Worm (Caenorhabditis elegans): ENCODE data around the gene C14A6.3.

C14A6.3 gene

ce11 chrV:18158172-18158571 lies 12.0 kb downstream of the C14A6.3 start:
- TF ChIP-seq saeg-2 (GFP tag; IDR thresholded peaks at IDR 0.05) (no peak), Y5F2A.4 (GFP tag; optimal IDR thresholded peaks at IDR 0.05) (no peak), set-16 (GFP tag; IDR thresholded peaks at IDR 0.05) (no peak), unc-62 (GFP tag; optimal IDR thresholded peaks at IDR 0.05 in 1 of 2) (peak in 1 of 2 experiments; percentile 97), unc-62 (tag; optimal IDR thresholded peaks at IDR 0.05) (no peak)

ce11 chrV:18161228-18161627 lies 15.1 kb downstream of the C14A6.3 start, which contains the start of gene C14A6.13:
TSS of gene C14A6.13 (minus strand) at chrV:18161328.
- no peak for TF ChIP-seq pha-4 (GFP tag; IDR thresholded peaks at IDR 0.05)
- no peak for TF ChIP-seq pha-4 (tag; optimal IDR thresholded peaks at IDR 0.05)
- TF ChIP-seq ztf-11 (tag; optimal IDR thresholded peaks at IDR 0.05), result no peak
- no peak for TF ChIP-seq hlh-11 (tag; optimal IDR thresholded peaks at IDR 0.05)
- no peak for TF ChIP-seq zip-2 (tag; optimal IDR thresholded peaks at IDR 0.05)

- TF ChIP-seq mdt-29 (GFP tag; IDR thresholded peaks at IDR 0.05), result no peak
- no peak for TF ChIP-seq ceh-44 (GFP tag; IDR thresholded peaks at IDR 0.05)
- no peak for TF ChIP-seq mep-1 (tag; optimal IDR thresholded peaks at IDR 0.05)
- no peak for TF ChIP-seq vab-7 (GFP tag; IDR thresholded peaks at IDR 0.05)
- no peak for TF ChIP-seq rbr-2 (tag; optimal IDR thresholded peaks at IDR 0.05)
- TF ChIP-seq F49E8.2 (tag; optimal IDR thresholded peaks at IDR 0.05; ENCODE audit: borderline replicate concordance), result no peak
- TF ChIP-seq lin-1 (GFP tag; IDR thresholded peaks at IDR 0.05), result no peak
- no peak for TF ChIP-seq daf-8 (GFP tag; IDR thresholded peaks at IDR 0.05)
- no peak for TF ChIP-seq ZK337.2 (GFP tag; IDR thresholded peaks at IDR 0.05)
- TF ChIP-seq pha-4 (GFP tag; IDR thresholded peaks at IDR 0.05), result no peak
- no peak for TF ChIP-seq pha-4 (tag; optimal IDR thresholded peaks at IDR 0.05)
- no peak for TF ChIP-seq nhr-6 (tag; optimal IDR thresholded peaks at IDR 0.05)
- no peak for TF ChIP-seq T20F7.1 (GFP tag; optimal IDR thresholded peaks at IDR 0.05)
- no peak for TF ChIP-seq fos-1 (tag; optimal IDR thresholded peaks at IDR 0.05)
- no peak for TF ChIP-seq aha-1 (tag)
- no peak for TF ChIP-seq nhr-11 (tag; optimal IDR thresholded peaks at IDR 0.05)
- TF ChIP-seq pqm-1 (tag; optimal IDR thresholded peaks at IDR 0.05), result no peak
- no peak for TF ChIP-seq nhr-76 (tag; optimal IDR thresholded peaks at IDR 0.05)
Measured at ce11 chrV:18162568-18162967, 16.4 kb downstream of the C14A6.3 start, which contains the start of gene C14A6.12. TSS of gene C14A6.12 (minus strand) at chrV:18162668.

- TF ChIP-seq mep-1 (tag; optimal IDR thresholded peaks at IDR 0.05) (no peak), saeg-2 (GFP tag; IDR thresholded peaks at IDR 0.05) (no peak), lir-3 (tag; optimal IDR thresholded peaks at IDR 0.05) (no peak), cey-2 (tag; optimal IDR thresholded peaks at IDR 0.05; ENCODE audit: borderline replicate concordance, insufficient read depth) (no peak), ces-1 (GFP tag; optimal IDR thresholded peaks at IDR 0.05) (no peak), zfp-2 (tag; optimal IDR thresholded peaks at IDR 0.05) (no peak), nhr-102 (tag; optimal IDR thresholded peaks at IDR 0.05) (no peak)
Measured at ce11 chrV:18163434-18163833, 17.3 kb downstream of the C14A6.3 start.

ce11 chrV:18164758-18165157 lies 18.6 kb downstream of the C14A6.3 start, which contains the start of gene C14A6.5:
TSS of gene C14A6.5 (minus strand) at chrV:18164858.
- TF ChIP-seq zag-1 (tag; optimal IDR thresholded peaks at IDR 0.05) (no peak), daf-8 (GFP tag; IDR thresholded peaks at IDR 0.05) (no peak), mxl-2 (GFP tag; conservative IDR thresholded peaks at IDR 0.05) (no peak), nhr-77 (tag; optimal IDR thresholded peaks at IDR 0.05) (no peak), nhr-11 (tag; optimal IDR thresholded peaks at IDR 0.05) (no peak), F10B5.3 (tag; optimal IDR thresholded peaks at IDR 0.05) (no peak), mep-1 (tag; optimal IDR thresholded peaks at IDR 0.05) (no peak), nhr-42 (GFP tag; IDR thresholded peaks at IDR 0.05) (no peak), lin-29 (GFP tag; IDR thresholded peaks at IDR 0.05) (no peak), T20F7.1 (GFP tag; optimal IDR thresholded peaks at IDR 0.05) (no peak), R02D3.7 (tag; optimal IDR thresholded peaks at IDR 0.05) (no peak), unc-130 (GFP tag; optimal IDR thresholded peaks at IDR 0.05) (no peak), madf-9 (GFP tag; conservative IDR thresholded peaks at IDR 0.05) (no peak), ceh-44 (GFP tag; IDR thresholded peaks at IDR 0.05) (no peak), nhr-76 (tag; optimal IDR thresholded peaks at IDR 0.05) (no peak), set-16 (GFP tag; IDR thresholded peaks at IDR 0.05) (no peak), ztf-11 (tag; optimal IDR thresholded peaks at IDR 0.05) (no peak), T26A8.4 (GFP tag; IDR thresholded peaks at IDR 0.05) (no peak)
